Worm (Caenorhabditis elegans): ENCODE measurements around the gene irld-64.

DNA sequence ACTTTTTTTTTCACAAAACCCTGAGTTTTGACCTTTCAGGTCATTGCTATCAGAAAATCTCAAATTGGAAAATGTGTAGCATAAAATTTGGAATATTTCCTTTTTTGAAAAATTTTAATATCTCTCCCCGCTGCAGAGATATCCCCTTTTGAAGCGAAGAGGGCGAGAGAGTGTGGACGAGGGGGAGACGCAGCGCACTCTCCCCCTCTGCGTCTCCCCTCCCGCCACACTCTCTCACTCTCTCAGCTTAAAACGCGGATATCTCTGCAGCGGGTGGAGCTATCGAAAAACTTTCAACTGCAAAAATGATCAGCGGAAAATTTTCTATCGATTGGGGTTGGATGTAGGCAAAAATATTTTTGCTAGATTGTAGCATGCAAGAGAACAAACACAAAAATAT, 7.6 kb downstream of the irld-64 start:
- TF ChIP-seq F13C5.2 (tag; optimal IDR thresholded peaks at IDR 0.05) (no peak), ama-1 (optimal IDR thresholded peaks at IDR 0.05) (no peak), B0310.2 (tag; optimal IDR thresholded peaks at IDR 0.05) (no peak), hnd-1 (tag; optimal IDR thresholded peaks at IDR 0.05) (no peak), tra-4 (tag; optimal IDR thresholded peaks at IDR 0.05) (no peak), ceh-36 (tag; optimal IDR thresholded peaks at IDR 0.05) (no peak), flt-1 (GFP tag; IDR thresholded peaks at IDR 0.05) (no peak), sea-1 (GFP tag; conservative IDR thresholded peaks at IDR 0.05) (no peak)
